Fruit fly (Drosophila melanogaster) whole organism, embryonic: ENCODE measurements around the gene ssp7.

ENCODE experiments used
- Adf1 ChIP-seq: fragments of 200-800 bp; sonication (Bioruptor generic); IDR thresholded peaks from 2 replicates; pipeline ENCODE4 v1.3.6; 2022; ENCODE audit warnings: missing biosample characterization, missing genetic modification characterization
- Antp ChIP-seq: fragments of 200-800 bp; sonication (Bioruptor generic); optimal IDR thresholded peaks from 3 replicates; lab custom pipeline; 2016; ENCODE audit warnings: missing biosample characterization, missing genetic modification characterization
- BEAF-32 ChIP-seq: fragments of 200-800 bp; sonication (Bioruptor generic); optimal IDR thresholded peaks from 3 replicates; lab custom pipeline; 2017; ENCODE audit warnings: missing biosample characterization, missing genetic modification characterization, mild to moderate bottlenecking, moderate library complexity, missing genetic modification reagents
- CG13894 ChIP-seq: fragments of 200-800 bp; sonication (Bioruptor generic); optimal IDR thresholded peaks from 3 replicates; lab custom pipeline; 2018; ENCODE audit warnings: missing biosample characterization, mild to moderate bottlenecking, missing genetic modification characterization, moderate library complexity
- CG15011 ChIP-seq: fragments of 200-800 bp; sonication (Bioruptor generic); optimal IDR thresholded peaks from 3 replicates; lab custom pipeline; 2018; ENCODE audit warnings: missing biosample characterization, mild to moderate bottlenecking, missing genetic modification characterization
- CG15514 ChIP-seq: fragments of 200-800 bp; sonication (Bioruptor generic); optimal IDR thresholded peaks from 3 replicates; lab custom pipeline; 2017; ENCODE audit warnings: missing biosample characterization, missing genetic modification characterization, mild to moderate bottlenecking, moderate library complexity, missing genetic modification reagents
- CG1603 ChIP-seq: fragments of 200-800 bp; sonication (Bioruptor generic); optimal IDR thresholded peaks from 2 replicates; lab custom pipeline; 2019; ENCODE audit warnings: missing biosample characterization, mild to moderate bottlenecking, missing genetic modification characterization, moderate library complexity
- CG16779 ChIP-seq: fragments of 200-800 bp; sonication (Bioruptor generic); IDR thresholded peaks from 2 replicates; pipeline ENCODE4 v1.3.6; 2022; ENCODE audit warnings: missing biosample characterization, missing genetic modification characterization
- CG17361 ChIP-seq: fragments of 200-800 bp; sonication (Bioruptor generic); IDR thresholded peaks from 3 replicates; pipeline ENCODE4 v1.3.6; 2022; ENCODE audit warnings: missing biosample characterization, missing genetic modification characterization
- CG2116 ChIP-seq: fragments of 200-800 bp; sonication (Bioruptor generic); optimal IDR thresholded peaks from 3 replicates; lab custom pipeline; 2018; ENCODE audit warnings: missing biosample characterization, mild to moderate bottlenecking, missing genetic modification characterization
- CG2889 ChIP-seq: fragments of 200-800 bp; sonication (Bioruptor generic); IDR thresholded peaks from 3 replicates; pipeline ENCODE4 v1.3.6; 2022; ENCODE audit warnings: missing biosample characterization, missing genetic modification characterization
- CG3281 ChIP-seq: fragments of 200-800 bp; sonication (Bioruptor generic); optimal IDR thresholded peaks from 3 replicates; lab custom pipeline; 2017; ENCODE audit warnings: missing biosample characterization, mild to moderate bottlenecking, missing genetic modification characterization
- CG5180 ChIP-seq: fragments of 200-800 bp; sonication (Bioruptor generic); optimal IDR thresholded peaks from 3 replicates; lab custom pipeline; 2017; ENCODE audit warnings: missing biosample characterization, missing genetic modification characterization, mild to moderate bottlenecking, moderate library complexity, missing genetic modification reagents
- CG7963 ChIP-seq: fragments of 200-800 bp; sonication (Bioruptor generic); IDR thresholded peaks from 3 replicates; pipeline ENCODE4 v1.3.6; 2022; ENCODE audit warnings: missing biosample characterization, missing genetic modification characterization; ENCODE audit not compliant: partially characterized antibody
- CG9932 ChIP-seq: fragments of 200-800 bp; sonication (Bioruptor generic); IDR thresholded peaks from 2 replicates; pipeline ENCODE4 v1.3.6; 2022; ENCODE audit warnings: missing biosample characterization, missing genetic modification characterization
- CTCF ChIP-seq: fragments of 200-800 bp; sonication (Bioruptor generic); optimal IDR thresholded peaks from 2 replicates; lab custom pipeline; 2017; ENCODE audit warnings: missing biosample characterization, mild to moderate bottlenecking, missing genetic modification characterization, moderate library complexity
- Camta ChIP-seq: fragments of 200-800 bp; sonication (Bioruptor generic); optimal IDR thresholded peaks from 2 replicates; lab custom pipeline; 2016; ENCODE audit warnings: missing biosample characterization, missing genetic modification characterization
- Dfd ChIP-seq, 2 experiments: fragments of >200 bp; optimal IDR thresholded peaks; 2 replicates each; lab custom pipeline; 2017; ENCODE audit warnings: missing biosample characterization in 2 of 2, missing genetic modification characterization in 2 of 2
- Dll ChIP-seq: fragments of 200-800 bp; sonication (Bioruptor generic); IDR thresholded peaks from 4 replicates; pipeline ENCODE4 v1.3.6; 2022; ENCODE audit warnings: missing biosample characterization, missing genetic modification characterization; ENCODE audit not compliant: partially characterized antibody
- Dp ChIP-seq: fragments of 200-800 bp; sonication (Bioruptor generic); optimal IDR thresholded peaks from 2 replicates; lab custom pipeline; 2018; ENCODE audit warnings: missing biosample characterization, mild to moderate bottlenecking, missing genetic modification characterization, moderate library complexity
- Elba2 ChIP-seq: fragments of 200-800 bp; sonication (Bioruptor generic); optimal IDR thresholded peaks from 3 replicates; lab custom pipeline; 2016; ENCODE audit warnings: missing biosample characterization, missing genetic modification characterization
- Ets65A ChIP-seq: fragments of 200-800 bp; sonication (Bioruptor generic); peaks from one replicate; lab custom pipeline; 2016; ENCODE audit warnings: missing biosample characterization, missing genetic modification characterization
- HLH54F ChIP-seq: fragments of 200-800 bp; sonication (Bioruptor generic); optimal IDR thresholded peaks from 3 replicates; lab custom pipeline; 2016; ENCODE audit warnings: missing biosample characterization, missing genetic modification characterization
- Hmr ChIP-seq: fragments of 200-800 bp; sonication (Bioruptor generic); optimal IDR thresholded peaks from 3 replicates; lab custom pipeline; 2017; ENCODE audit warnings: mild to moderate bottlenecking, missing biosample characterization, missing genetic modification reagents, missing genetic modification characterization
- MBD-R2 ChIP-seq: fragments of 200-800 bp; sonication (Bioruptor generic); IDR thresholded peaks from 2 replicates; pipeline ENCODE4 v1.3.6; 2022; ENCODE audit warnings: missing biosample characterization, missing genetic modification characterization
- Med ChIP-seq: fragments of 200-800 bp; sonication (Bioruptor generic); peaks from one replicate; lab custom pipeline; 2016; ENCODE audit warnings: missing biosample characterization, missing genetic modification characterization, mild to moderate bottlenecking, inconsistent platforms, moderate library complexity
- NFAT ChIP-seq: fragments of 200-800 bp; sonication (Bioruptor generic); IDR thresholded peaks from 2 replicates; pipeline ENCODE4 v1.3.6; 2022; ENCODE audit warnings: missing biosample characterization, missing genetic modification characterization
- NfI ChIP-seq: fragments of 200-800 bp; sonication (Bioruptor generic); optimal IDR thresholded peaks from 3 replicates; lab custom pipeline; 2018; ENCODE audit warnings: missing biosample characterization, mild to moderate bottlenecking, missing genetic modification characterization, moderate library complexity
- Pdp1 ChIP-seq, 2 experiments: fragments of 200-800 bp; sonication (Bioruptor generic); optimal IDR thresholded peaks; 3 replicates each; lab custom pipeline; 2016; ENCODE audit warnings: missing biosample characterization in 2 of 2, missing genetic modification characterization in 2 of 2, mild to moderate bottlenecking in 1 of 2, moderate library complexity in 1 of 2
- Ptx1 ChIP-seq: fragments of 200-800 bp; sonication (Bioruptor generic); IDR thresholded peaks from 2 replicates; pipeline ENCODE4 v1.3.6; 2022; ENCODE audit warnings: missing biosample characterization, missing genetic modification characterization
- Side ChIP-seq: fragments of 200-800 bp; sonication (Bioruptor generic); optimal IDR thresholded peaks from 2 replicates; lab custom pipeline; 2016; ENCODE audit warnings: missing biosample characterization, missing genetic modification characterization
- Trl ChIP-seq, 3 experiments: fragments of >200 bp in 2 of 3; fragments of 200-800 bp in 1 of 3; sonication (Bioruptor generic) in 1 of 3; optimal IDR thresholded peaks; 2 replicates in 1 of 3; 3 replicates in 2 of 3; lab custom pipeline; 2016 to 2017; ENCODE audit warnings: missing biosample characterization in 1 of 3, missing genetic modification characterization in 1 of 3
- Xbp1 ChIP-seq: fragments of 200-800 bp; sonication (Bioruptor generic); optimal IDR thresholded peaks from 3 replicates; lab custom pipeline; 2016; ENCODE audit warnings: missing biosample characterization, mild to moderate bottlenecking, missing genetic modification characterization
- YL-1 ChIP-seq: fragments of 200-800 bp; sonication (Bioruptor generic); optimal IDR thresholded peaks from 3 replicates; lab custom pipeline; 2017; ENCODE audit warnings: missing biosample characterization, mild to moderate bottlenecking, missing genetic modification characterization
- dpn ChIP-seq, 2 experiments: fragments of 200-800 bp; sonication (Bioruptor generic); optimal IDR thresholded peaks; 3 replicates each; lab custom pipeline; 2016; ENCODE audit warnings: missing biosample characterization in 2 of 2, missing genetic modification characterization in 2 of 2
- gem ChIP-seq: fragments of 200-800 bp; sonication (Bioruptor generic); optimal IDR thresholded peaks from 2 replicates; lab custom pipeline; 2019; ENCODE audit warnings: missing biosample characterization, mild to moderate bottlenecking, missing genetic modification characterization, moderate library complexity
- gfzf ChIP-seq: fragments of 200-800 bp; sonication (Bioruptor generic); optimal IDR thresholded peaks from 2 replicates; lab custom pipeline; 2016; ENCODE audit warnings: missing biosample characterization, mild to moderate bottlenecking, missing genetic modification characterization, moderate library complexity
- gsb-n ChIP-seq: fragments of 200-800 bp; sonication (Bioruptor generic); optimal IDR thresholded peaks from 3 replicates; lab custom pipeline; 2018; ENCODE audit warnings: missing biosample characterization, mild to moderate bottlenecking, missing genetic modification characterization
- h ChIP-seq: fragments of >200 bp; optimal IDR thresholded peaks from 2 replicates; lab custom pipeline; 2017
- jumu ChIP-seq: fragments of 200-800 bp; sonication (Bioruptor generic); optimal IDR thresholded peaks from 3 replicates; lab custom pipeline; 2016; ENCODE audit warnings: missing biosample characterization, missing genetic modification characterization
- knrl ChIP-seq: fragments of 200-800 bp; sonication (Bioruptor generic); IDR thresholded peaks from 3 replicates; pipeline ENCODE4 v1.3.6; 2022; ENCODE audit warnings: missing biosample characterization, missing genetic modification characterization; ENCODE audit not compliant: partially characterized antibody
- lab ChIP-seq: fragments of 200-800 bp; sonication (Bioruptor generic); optimal IDR thresholded peaks from 3 replicates; lab custom pipeline; 2017; ENCODE audit warnings: missing biosample characterization, missing genetic modification characterization, mild to moderate bottlenecking, moderate library complexity, missing genetic modification reagents
- phol ChIP-seq: fragments of 200-800 bp; sonication (Bioruptor generic); optimal IDR thresholded peaks from 3 replicates; lab custom pipeline; 2018; ENCODE audit warnings: missing biosample characterization, mild to moderate bottlenecking, missing genetic modification characterization, moderate library complexity
- pzg ChIP-seq: fragments of 200-800 bp; sonication (Bioruptor generic); optimal IDR thresholded peaks from 3 replicates; lab custom pipeline; 2018; ENCODE audit warnings: missing biosample characterization, mild to moderate bottlenecking, missing genetic modification characterization, moderate library complexity
- ranshi ChIP-seq: fragments of 200-800 bp; sonication (Bioruptor generic); IDR thresholded peaks from 2 replicates; pipeline ENCODE4 v1.3.6; 2022; ENCODE audit warnings: missing biosample characterization, missing genetic modification characterization
- scrt ChIP-seq: fragments of 200-800 bp; sonication (Bioruptor generic); optimal IDR thresholded peaks from 2 replicates; lab custom pipeline; 2018; ENCODE audit warnings: missing biosample characterization, mild to moderate bottlenecking, missing genetic modification characterization, moderate library complexity
- seq ChIP-seq: fragments of 200-800 bp; sonication (Bioruptor generic); IDR thresholded peaks from 2 replicates; pipeline ENCODE4 v1.3.6; 2022; ENCODE audit warnings: missing biosample characterization, missing genetic modification characterization
- shn ChIP-seq: fragments of 200-800 bp; sonication (Bioruptor generic); optimal IDR thresholded peaks from 3 replicates; lab custom pipeline; 2016; ENCODE audit warnings: missing biosample characterization, missing genetic modification characterization
- unpg ChIP-seq: fragments of 200-800 bp; sonication (Bioruptor generic); optimal IDR thresholded peaks from 3 replicates; lab custom pipeline; 2018; ENCODE audit warnings: missing biosample characterization, mild to moderate bottlenecking, missing genetic modification characterization, moderate library complexity
- vnd ChIP-seq: fragments of 200-800 bp; sonication (Bioruptor generic); IDR thresholded peaks from 3 replicates; pipeline ENCODE4 v1.3.6; 2022; ENCODE audit warnings: missing biosample characterization, missing genetic modification characterization; ENCODE audit not compliant: partially characterized antibody

ssp7 gene

dm6 chrX:11149201-11149600 lies 9.1 kb upstream of the ssp7 start, which contains the start of gene Lint-1 (continued):
- TF ChIP-seq Trl (optimal IDR thresholded peaks at IDR 0.05; lab: Kevin White, UChicago) = no peak
- peak; percentile 1 for TF ChIP-seq Trl (GFP tag; optimal IDR thresholded peaks at IDR 0.05; lab: Kevin White, UChicago)
- 0 out of 2 replicates have a peak, but pooled peaks have one; percentile 45 for TF ChIP-seq NFAT (GFP tag; lab: Robert Waterston, UW)
- TF ChIP-seq CG5180 (GFP tag; lab: Kevin White, UChicago) = no peak
- no peak for TF ChIP-seq Dfd (GFP tag; optimal IDR thresholded peaks at IDR 0.05; lab: Kevin White, UChicago)
- TF ChIP-seq Pdp1 (GFP tag; optimal IDR thresholded peaks at IDR 0.05; lab: Kevin White, UChicago) = peak; percentile 36 to 89
- TF ChIP-seq scrt (GFP tag; lab: Kevin White, UChicago) = no peak
- TF ChIP-seq CG13894 (tag; lab: Kevin White, UChicago) = no peak
- peak; percentile 94 for TF ChIP-seq CG1603 (tag; lab: Kevin White, UChicago)
- no peak for TF ChIP-seq CTCF (GFP tag; lab: Kevin White, UChicago)
- peak; percentile 15 for TF ChIP-seq gsb-n
- TF ChIP-seq CG7963 = no peak
- TF ChIP-seq BEAF-32 (GFP tag; lab: Kevin White, UChicago) = peak; percentile 37
- TF ChIP-seq seq = 0 out of 2 replicates have a peak, but pooled peaks have one; percentile 25
- TF ChIP-seq pzg (GFP tag; lab: Kevin White, UChicago) = peak; percentile 29
- peak; percentile 14 for TF ChIP-seq Antp (GFP tag; lab: Kevin White, UChicago)
- TF ChIP-seq Med (GFP tag; lab: Kevin White, UChicago) = peak; percentile 74
- TF ChIP-seq lab (GFP tag; lab: Kevin White, UChicago) = peak; percentile 20
- peak; percentile 10 for TF ChIP-seq unpg (GFP tag; lab: Kevin White, UChicago)
- TF ChIP-seq Camta (GFP tag; lab: Kevin White, UChicago) = peak; percentile 26
- TF ChIP-seq jumu (GFP tag; lab: Kevin White, UChicago) = peak; percentile 7
- no peak for TF ChIP-seq CG3281
- peak in 1 of 2 experiments; percentile 40 for TF ChIP-seq dpn (GFP tag; optimal IDR thresholded peaks at IDR 0.05; lab: Kevin White, UChicago)
- peak; percentile 33; the same call in 1 of the 2 replicates for TF ChIP-seq MBD-R2 (GFP tag; lab: Robert Waterston, UW)
- no peak for TF ChIP-seq vnd (GFP tag; lab: Robert Waterston, UW)
- TF ChIP-seq Dll (GFP tag; lab: Robert Waterston, UW) = peak; percentile 47; the same call in 2 of the 4 replicates
- peak; percentile 38 for TF ChIP-seq gem
- TF ChIP-seq YL-1 = peak; percentile 33
- TF ChIP-seq CG9932 (GFP tag; lab: Robert Waterston, UW) = peak; percentile 41; the same call in 1 of the 2 replicates
- peak; percentile 49 for TF ChIP-seq Xbp1
- TF ChIP-seq knrl (GFP tag; lab: Robert Waterston, UW) = peak; percentile 24; the same call in 1 of the 3 replicates
- no peak for TF ChIP-seq CG16779 (GFP tag; lab: Robert Waterston, UW)
- TF ChIP-seq phol (tag; lab: Kevin White, UChicago) = peak; percentile 11
- no peak for TF ChIP-seq h (lab: Kevin White, UChicago)
- peak; percentile 9 for TF ChIP-seq gfzf (GFP tag; lab: Kevin White, UChicago)
- TF ChIP-seq Dp (GFP tag; lab: Kevin White, UChicago) = no peak
- no peak for TF ChIP-seq ranshi (GFP tag; lab: Robert Waterston, UW)
- peak; percentile 72 for TF ChIP-seq CG2116 (GFP tag; lab: Kevin White, UChicago)
- TF ChIP-seq Adf1 = no peak
- TF ChIP-seq Side (GFP tag; lab: Kevin White, UChicago) = peak; percentile 12
- TF ChIP-seq HLH54F = peak; percentile 23
- TF ChIP-seq Ptx1 = peak; percentile 41; the same call in 1 of the 2 replicates
- TF ChIP-seq CG15011 (GFP tag; lab: Kevin White, UChicago) = no peak
- TF ChIP-seq CG2889 (GFP tag; lab: Robert Waterston, UW) = no peak
- peak; percentile 20 for TF ChIP-seq CG15514 (GFP tag; lab: Kevin White, UChicago)
- TF ChIP-seq Elba2 (GFP tag; lab: Kevin White, UChicago) = no peak
- peak; percentile 26 for TF ChIP-seq shn
- peak; percentile 64 for TF ChIP-seq Ets65A (GFP tag; lab: Kevin White, UChicago)
- TF ChIP-seq NfI (GFP tag; lab: Kevin White, UChicago) = peak; percentile 7
- TF ChIP-seq Hmr = peak; percentile 6
- TF ChIP-seq CG17361 (GFP tag; lab: Robert Waterston, UW) = no peak
